Worm (Caenorhabditis elegans): ENCODE measurements around the gene clec-170.

The clec-170 gene

DNA sequence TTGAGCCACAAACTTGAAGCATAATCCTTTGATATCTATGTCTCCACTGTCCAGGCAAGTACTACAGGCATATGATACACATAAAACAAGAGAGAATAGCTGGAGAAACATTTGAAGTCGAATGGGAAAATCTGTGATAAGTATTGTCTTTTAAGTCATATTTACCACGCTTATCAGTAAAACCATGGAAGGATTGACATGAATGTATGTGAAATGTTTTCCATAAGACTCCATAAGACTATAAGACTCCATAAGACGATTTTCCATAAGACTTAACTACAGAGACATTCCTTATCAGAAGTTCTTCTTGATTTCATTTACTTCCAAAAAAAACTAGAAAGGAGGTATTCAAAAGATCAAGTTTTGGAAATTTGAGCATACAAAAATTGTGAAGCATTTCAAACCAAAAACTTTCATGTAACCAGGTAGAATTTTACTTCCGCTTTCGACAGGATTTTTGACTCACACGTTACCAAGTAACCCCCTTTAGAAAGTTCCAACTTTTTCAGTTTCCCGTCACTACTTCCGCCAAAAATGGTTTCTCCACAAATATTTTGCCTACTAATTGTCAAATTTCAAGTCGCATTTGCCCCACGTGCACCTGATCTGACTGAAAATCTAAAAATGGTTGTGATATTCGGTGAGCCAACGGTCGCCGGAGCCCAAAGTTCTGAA, 19.8 kb upstream of the clec-170 start, which contains the start of the genes clec-165 and F38A1.11:
clec-165 (minus strand) TSS at position 125 of the 675 bp plus-strand sequence.
F38A1.11 (plus strand) TSS at position 625 of the 675 bp plus-strand sequence.
- TF ChIP-seq him-1 (tag; optimal IDR thresholded peaks at IDR 0.05) (no peak), W03F9.2 (tag; optimal IDR thresholded peaks at IDR 0.05) (no peak), dao-5 (tag; optimal IDR thresholded peaks at IDR 0.05) (no peak)

DNA sequence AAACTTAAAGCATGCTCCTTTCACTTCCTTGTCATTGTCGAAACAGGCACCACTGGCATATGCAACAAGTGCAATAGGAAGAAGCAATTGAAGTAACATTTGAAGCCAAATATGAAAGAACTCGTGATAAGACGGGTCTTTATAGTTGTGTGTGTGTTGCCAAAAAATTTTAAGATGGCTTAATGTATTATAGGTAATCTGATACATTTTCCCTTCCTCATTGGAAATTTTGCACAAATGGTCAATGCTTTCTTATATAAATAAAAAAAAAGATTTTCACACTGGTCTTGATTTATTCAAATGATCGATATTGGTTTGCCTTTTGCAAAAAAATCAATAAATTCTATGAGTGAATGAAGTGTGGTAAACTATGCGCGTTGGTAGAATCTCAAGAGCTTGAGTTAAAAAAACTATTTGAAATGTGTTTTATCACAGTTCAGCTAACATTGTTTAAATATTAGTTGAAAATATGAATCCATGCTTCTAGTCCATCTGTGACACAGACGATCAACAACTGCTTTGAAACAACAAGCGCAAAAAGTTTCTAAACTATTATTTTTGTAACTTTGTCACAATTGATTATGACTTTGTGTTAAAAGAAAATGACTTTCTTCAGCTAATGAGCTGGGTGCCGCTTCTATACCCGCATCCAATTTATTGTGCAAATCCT, 15.3 kb upstream of the clec-170 start, which contains the start of the genes clec-166 and F38A1.6:
clec-166 (minus strand) TSS at position 101 of the 670 bp plus-strand sequence.
F38A1.6 (plus strand) TSS at position 620 of the 670 bp plus-strand sequence.
- TF ChIP-seq W03F9.2 (tag; optimal IDR thresholded peaks at IDR 0.05) (no peak), dao-5 (tag; optimal IDR thresholded peaks at IDR 0.05) (no peak), him-1 (tag; optimal IDR thresholded peaks at IDR 0.05) (no peak)

DNA sequence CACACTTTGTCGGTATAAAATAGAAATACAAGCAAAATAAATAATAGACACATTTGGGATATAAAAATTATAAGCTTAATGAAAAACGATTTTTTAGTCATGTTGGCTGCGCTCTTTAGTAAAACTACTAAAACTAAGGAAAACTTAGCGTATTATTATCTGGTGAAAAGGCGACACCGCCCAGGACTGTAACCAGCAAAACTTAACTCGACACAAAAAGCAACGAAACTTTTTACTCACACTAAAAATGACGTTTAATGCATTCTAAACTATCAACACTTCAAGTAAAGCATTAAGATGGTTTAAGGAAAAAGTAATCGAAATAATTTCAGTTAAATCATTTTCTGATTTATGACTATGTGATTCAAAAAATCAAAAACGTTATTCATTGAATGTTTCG, 11.0 kb upstream of the clec-170 start, which contains the start of gene clec-167:
clec-167 (minus strand) TSS at position 101 of the 400 bp plus-strand sequence.
- TF ChIP-seq W03F9.2 (tag; optimal IDR thresholded peaks at IDR 0.05) = no peak
- TF ChIP-seq him-1 (tag; optimal IDR thresholded peaks at IDR 0.05) = no peak
- no peak for TF ChIP-seq dao-5 (tag; optimal IDR thresholded peaks at IDR 0.05)

DNA sequence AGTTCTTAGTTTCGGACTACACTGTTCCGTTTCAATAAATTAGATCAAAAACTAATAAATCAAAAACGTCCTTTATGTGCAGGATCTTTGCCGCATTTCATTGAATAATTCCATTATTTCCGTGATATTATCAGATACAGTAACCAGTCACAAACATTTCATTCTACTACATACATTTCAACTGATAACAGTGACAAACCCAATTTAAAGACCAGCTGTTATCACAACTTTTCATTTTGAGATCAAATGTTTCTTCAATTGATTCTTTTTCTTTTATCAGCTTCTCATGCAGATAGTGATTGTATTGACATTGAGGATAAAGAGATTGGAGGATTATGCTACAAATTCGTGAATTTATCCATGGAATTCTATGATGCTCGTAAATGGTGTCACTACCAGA, 9.9 kb upstream of the clec-170 start, which contains the start of gene clec-168:
clec-168 (plus strand) TSS at position 247 of the 400 bp plus-strand sequence.
- no peak for TF ChIP-seq him-1 (tag; optimal IDR thresholded peaks at IDR 0.05)
- TF ChIP-seq dao-5 (tag; optimal IDR thresholded peaks at IDR 0.05) = no peak
- TF ChIP-seq W03F9.2 (tag; optimal IDR thresholded peaks at IDR 0.05) = no peak

DNA sequence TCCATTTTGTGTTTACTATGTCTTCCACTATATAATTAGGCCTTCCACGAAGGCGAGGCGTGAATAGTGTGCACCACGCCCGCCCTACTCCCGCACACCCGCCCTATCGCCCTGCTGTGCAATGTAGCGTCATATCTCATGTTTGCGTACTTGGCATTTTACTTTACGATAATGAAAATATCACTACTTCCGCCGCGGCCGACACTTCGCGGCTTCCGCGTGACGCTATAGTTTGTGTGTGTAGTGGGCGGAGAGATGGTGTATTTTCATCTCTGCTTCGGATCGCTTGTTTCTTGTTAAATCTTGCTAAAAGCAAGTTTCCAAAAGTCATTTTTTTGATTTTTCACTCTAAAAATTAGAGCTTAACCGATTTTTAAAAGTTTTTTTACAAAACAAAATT, 6.2 kb upstream of the clec-170 start:
- TF ChIP-seq him-1 (tag; optimal IDR thresholded peaks at IDR 0.05) (no peak), W03F9.2 (tag; optimal IDR thresholded peaks at IDR 0.05) (no peak), dao-5 (tag; optimal IDR thresholded peaks at IDR 0.05) (no peak)

DNA sequence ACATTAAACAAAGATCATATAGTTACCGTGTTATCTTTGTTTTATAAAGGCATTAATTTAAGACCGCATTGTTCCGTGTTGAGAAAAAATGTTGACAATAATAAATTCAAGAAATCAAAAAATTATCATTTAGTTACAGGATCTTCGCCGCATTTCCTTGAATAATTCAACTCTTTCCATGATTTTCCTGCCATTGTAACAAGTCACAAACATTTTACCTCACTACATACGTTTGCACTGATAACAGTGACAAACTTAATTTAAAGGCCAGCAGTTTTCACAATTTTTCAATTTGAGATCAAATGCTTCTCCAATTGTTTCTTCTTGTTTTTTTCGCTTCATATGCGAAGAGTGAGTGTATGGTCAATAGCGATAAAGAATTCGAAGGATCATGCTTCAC, 5.6 kb upstream of the clec-170 start, which contains the start of gene clec-169:
clec-169 (plus strand) TSS at position 301 of the 400 bp plus-strand sequence.
- no peak for TF ChIP-seq W03F9.2 (tag; optimal IDR thresholded peaks at IDR 0.05)
- no peak for TF ChIP-seq dao-5 (tag; optimal IDR thresholded peaks at IDR 0.05)
- TF ChIP-seq him-1 (tag; optimal IDR thresholded peaks at IDR 0.05) = no peak

DNA sequence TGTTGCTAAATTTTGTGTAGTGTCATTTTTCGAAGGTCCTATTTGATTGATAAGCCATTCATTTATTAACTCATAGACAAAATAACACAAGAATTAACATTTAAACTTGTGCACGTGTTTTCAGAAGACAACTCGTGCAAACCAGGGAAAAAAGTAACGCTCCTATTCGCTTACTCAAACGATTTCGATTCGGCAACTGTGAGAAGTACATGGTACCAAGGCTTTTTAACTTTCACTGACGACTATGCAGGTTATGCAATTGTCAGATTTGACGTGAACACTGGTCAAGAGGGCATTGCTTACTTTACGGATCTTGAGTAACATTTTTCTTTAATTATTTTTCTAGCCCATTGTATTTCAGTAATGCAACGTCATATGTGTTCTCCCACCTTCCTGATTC, 4.7 kb upstream of the clec-170 start:
- no peak for TF ChIP-seq him-1 (tag; optimal IDR thresholded peaks at IDR 0.05)
- TF ChIP-seq W03F9.2 (tag; optimal IDR thresholded peaks at IDR 0.05) = no peak
- TF ChIP-seq dao-5 (tag; optimal IDR thresholded peaks at IDR 0.05) = no peak

DNA sequence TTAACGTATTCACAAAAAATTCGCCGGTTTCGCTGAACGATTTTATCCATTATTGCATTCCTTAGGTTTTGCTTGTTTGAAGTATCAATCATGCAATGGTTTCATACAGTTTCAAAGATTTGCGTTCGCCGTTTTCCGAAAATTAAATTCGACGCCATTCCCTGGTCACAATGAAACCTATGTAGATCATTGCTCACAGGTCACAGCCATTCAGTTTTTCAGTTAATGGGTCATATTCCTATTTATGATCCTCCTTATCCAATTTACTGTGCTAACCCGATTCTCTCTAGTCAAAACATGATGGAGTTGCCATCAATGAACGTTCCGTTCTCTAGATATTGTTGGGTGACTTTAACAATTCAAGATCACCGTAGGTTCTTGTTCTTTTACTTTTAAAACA, 1.7 kb upstream of the clec-170 start, which contains the start of gene F38A1.13:
F38A1.13 (plus strand) TSS at position 301 of the 400 bp plus-strand sequence.
- TF ChIP-seq him-1 (tag; optimal IDR thresholded peaks at IDR 0.05) (no peak), dao-5 (tag; optimal IDR thresholded peaks at IDR 0.05) (no peak), W03F9.2 (tag; optimal IDR thresholded peaks at IDR 0.05) (no peak)

DNA sequence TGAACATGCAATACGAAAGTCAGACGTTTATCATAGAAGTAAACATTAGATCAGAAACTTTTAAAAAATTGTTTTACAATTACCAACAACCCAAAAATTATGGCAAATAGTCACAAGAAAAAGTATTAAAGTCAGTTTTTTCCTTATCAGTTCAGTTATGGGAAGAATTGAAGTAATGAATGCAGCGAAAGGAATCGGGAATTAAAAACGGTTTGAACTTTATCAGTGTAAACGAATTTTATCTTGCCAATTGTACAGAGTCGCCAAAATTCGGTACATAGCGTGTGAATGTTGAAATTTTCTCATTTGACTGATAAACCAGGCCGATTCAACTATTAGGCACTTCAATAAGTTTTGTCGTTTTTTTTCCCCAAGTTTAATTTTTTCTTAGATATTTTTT, 528 bp upstream of the clec-170 start:
- TF ChIP-seq him-1 (tag; optimal IDR thresholded peaks at IDR 0.05) (no peak), dao-5 (tag; optimal IDR thresholded peaks at IDR 0.05) (no peak), W03F9.2 (tag; optimal IDR thresholded peaks at IDR 0.05) (no peak)

DNA sequence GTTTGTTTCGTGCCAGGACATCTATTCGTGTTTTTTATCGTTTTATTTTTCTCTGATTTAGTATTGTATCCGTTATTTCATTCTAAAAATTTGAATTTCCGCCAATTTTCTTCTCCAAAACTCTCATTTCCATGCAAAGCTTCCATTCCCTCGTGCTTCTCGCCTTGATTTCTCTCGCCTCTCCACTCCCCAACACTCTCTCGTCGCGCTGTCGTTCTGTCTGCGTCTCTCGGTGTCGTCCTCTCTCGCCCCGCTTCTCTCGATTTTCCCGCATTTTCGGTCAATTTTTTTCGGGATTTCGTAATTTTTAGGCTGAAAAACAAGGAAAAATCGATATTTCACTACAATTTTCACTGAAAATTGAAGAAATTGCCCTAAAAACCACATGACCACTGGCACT, 7.9 kb downstream of the clec-170 start, which contains the start of gene C09E9.1:
C09E9.1 (plus strand) TSS at position 286 of the 400 bp plus-strand sequence.
- TF ChIP-seq him-1 (tag; optimal IDR thresholded peaks at IDR 0.05) (no peak), W03F9.2 (tag; optimal IDR thresholded peaks at IDR 0.05) (peak; percentile 32), dao-5 (tag; optimal IDR thresholded peaks at IDR 0.05) (no peak)

DNA sequence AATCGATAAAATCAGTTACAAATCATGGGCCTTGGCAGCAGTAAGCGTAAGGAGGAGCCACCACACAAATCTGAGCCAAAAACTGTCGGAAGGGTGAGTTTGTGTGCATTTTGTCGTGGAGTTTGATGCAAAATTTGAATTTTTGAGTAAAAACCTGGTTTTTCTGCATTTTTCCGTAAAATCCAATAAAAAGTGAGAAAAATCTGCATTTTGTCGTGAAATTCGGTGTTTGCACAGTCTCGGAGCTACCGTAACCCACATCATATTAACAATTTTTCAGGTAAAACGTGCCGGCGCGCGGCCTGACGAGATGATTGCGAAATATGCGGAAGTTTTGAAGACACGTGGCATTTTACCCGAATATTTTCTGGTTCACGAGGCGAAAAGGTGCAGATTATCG, 9.2 kb downstream of the clec-170 start:
- no peak for TF ChIP-seq W03F9.2 (tag; optimal IDR thresholded peaks at IDR 0.05)

DNA sequence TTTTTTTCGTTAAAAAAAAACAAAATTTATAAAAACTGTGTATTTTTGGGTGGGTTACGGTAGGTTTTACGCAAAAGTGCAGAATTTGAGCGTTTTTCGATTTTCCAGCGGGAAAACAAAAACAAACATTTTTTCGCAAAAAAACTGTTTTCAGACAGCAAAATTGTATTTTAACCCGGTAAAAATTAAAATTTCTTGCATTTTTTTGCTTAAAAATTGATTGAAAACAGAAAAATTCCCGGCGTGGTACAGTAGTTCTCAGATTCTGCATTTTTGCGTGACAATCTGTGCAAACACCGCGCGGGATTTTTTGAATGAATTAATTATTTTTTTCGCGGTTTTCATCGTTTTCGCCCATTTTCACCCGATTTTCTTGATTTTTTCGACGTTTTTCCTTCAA, 10.4 kb downstream of the clec-170 start:
- TF ChIP-seq dao-5 (tag; optimal IDR thresholded peaks at IDR 0.05) = no peak
- no peak for TF ChIP-seq him-1 (tag; optimal IDR thresholded peaks at IDR 0.05)
- TF ChIP-seq W03F9.2 (tag; optimal IDR thresholded peaks at IDR 0.05) = no peak

DNA sequence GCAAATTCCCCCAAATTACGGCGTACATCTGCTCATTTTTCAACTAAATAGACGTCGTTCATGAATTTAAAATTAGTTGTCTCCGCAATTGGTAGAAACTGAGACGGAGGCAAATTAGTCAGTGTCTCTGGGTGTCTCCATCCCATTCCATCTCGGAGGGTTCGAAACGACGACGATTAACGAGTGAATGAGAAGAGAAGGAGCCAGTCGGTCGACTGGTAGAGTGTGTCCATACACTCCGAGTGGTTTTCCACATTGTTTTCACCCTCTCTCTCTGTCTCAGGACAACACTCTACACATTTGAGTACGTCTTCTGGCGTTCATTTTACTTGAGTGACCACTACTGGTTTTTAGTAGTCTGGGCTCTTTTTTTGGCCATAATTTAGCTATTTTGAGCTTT, 12.3 kb downstream of the clec-170 start:
- no peak for TF ChIP-seq W03F9.2 (tag; optimal IDR thresholded peaks at IDR 0.05)
- no peak for TF ChIP-seq dao-5 (tag; optimal IDR thresholded peaks at IDR 0.05)
- no peak for TF ChIP-seq him-1 (tag; optimal IDR thresholded peaks at IDR 0.05)

DNA sequence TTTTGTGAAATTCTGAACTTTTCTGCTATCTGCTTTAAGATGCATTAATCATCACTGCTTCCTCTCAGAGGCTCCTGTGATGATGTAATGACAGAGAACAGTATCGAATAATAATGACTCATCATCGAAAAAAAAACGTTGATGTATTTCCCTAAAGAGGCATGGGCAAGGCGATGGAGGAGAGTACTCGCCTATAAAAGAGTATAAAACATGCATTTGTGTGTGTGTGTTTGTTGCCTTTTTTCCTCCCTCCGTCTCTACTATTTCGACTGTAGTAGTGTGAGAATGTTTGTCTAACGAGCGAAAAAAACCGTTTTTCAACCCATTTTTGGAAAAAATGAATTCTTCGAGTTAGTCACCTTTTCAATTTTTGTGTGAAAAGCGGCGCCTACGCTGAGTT, 18.2 kb downstream of the clec-170 start:
- TF ChIP-seq W03F9.2 (tag; optimal IDR thresholded peaks at IDR 0.05) (no peak), dao-5 (tag; optimal IDR thresholded peaks at IDR 0.05) (no peak), him-1 (tag; optimal IDR thresholded peaks at IDR 0.05) (no peak)

All from whole organism, L4/young adult.